Fruit fly (Drosophila melanogaster) S2 (cell line): ENCODE measurements around the gene LysD.
"Not testable (repeated sequence)": the region's sequence is repeated elsewhere in the genome, so short reads cannot be mapped to it uniquely, and the experiment has no call there.

Source experiments
- CG8478 ChIP-seq: fragments of >200 bp; optimal IDR thresholded peaks from 2 replicates; lab custom pipeline; 2018
- CTCF ChIP-seq, 2 experiments: fragments of >200 bp; optimal IDR thresholded peaks; 2 replicates each; lab custom pipeline; 2018

Gene LysD

dm6 chr3L:1211096-1211495 lies at the start of gene LysD:
Gene LysD, minus strand, starts transcription at chr3L:1211196.
- TF ChIP-seq CTCF (optimal IDR thresholded peaks at IDR 0.05; lab: Kevin White, UChicago), result no peak
- TF ChIP-seq CG8478 (lab: Kevin White, UChicago), result no peak

- TF ChIP-seq CG8478 (lab: Kevin White, UChicago), result no peak
- no peak for TF ChIP-seq CTCF (optimal IDR thresholded peaks at IDR 0.05; lab: Kevin White, UChicago)
Measured at dm6 chr3L:1258547-1258946, 47.6 kb upstream of the LysD start.

- TF ChIP-seq CTCF (optimal IDR thresholded peaks at IDR 0.05; lab: Kevin White, UChicago), result no peak
- no peak for TF ChIP-seq CG8478 (lab: Kevin White, UChicago)
Measured at dm6 chr3L:1256061-1256780, 45.2 kb upstream of the LysD start, which contains the start of gene tfc. Gene tfc, plus strand, starts transcription at chr3L:1256449.

- TF ChIP-seq CG8478 (lab: Kevin White, UChicago), result no peak
- TF ChIP-seq CTCF (optimal IDR thresholded peaks at IDR 0.05; lab: Kevin White, UChicago), result no peak
Measured at dm6 chr3L:1251712-1252111, 40.7 kb upstream of the LysD start, which contains the start of the genes CG9130 and CG9133. Gene CG9130, plus strand, starts transcription at chr3L:1252012. Gene CG9133, plus strand, starts transcription at chr3L:1252012.

dm6 chr3L:1250396-1250795 lies 39.4 kb upstream of the LysD start, which contains the start of gene Bfc:
Gene Bfc, plus strand, starts transcription at chr3L:1250696.
- no peak for TF ChIP-seq CTCF (optimal IDR thresholded peaks at IDR 0.05; lab: Kevin White, UChicago)
- no peak for TF ChIP-seq CG8478 (lab: Kevin White, UChicago)

dm6 chr3L:1247627-1248295 lies 36.8 kb upstream of the LysD start, which contains the start of the genes Psf1 and Sac1:
Gene Psf1, minus strand, starts transcription at chr3L:1247677.
Gene Sac1, plus strand, starts transcription at chr3L:1247817.
- TF ChIP-seq CG8478 (lab: Kevin White, UChicago) (no peak), CTCF (optimal IDR thresholded peaks at IDR 0.05; lab: Kevin White, UChicago) (peak; percentile 8 to 30)

- TF ChIP-seq CG8478 (lab: Kevin White, UChicago); CTCF (optimal IDR thresholded peaks at IDR 0.05; lab: Kevin White, UChicago): not testable (repeated sequence)
Measured at dm6 chr3L:1246823-1247222, 35.8 kb upstream of the LysD start, which contains the start of gene CG32318. Gene CG32318, minus strand, starts transcription at chr3L:1246923.

- TF ChIP-seq CG8478 (lab: Kevin White, UChicago); CTCF (optimal IDR thresholded peaks at IDR 0.05; lab: Kevin White, UChicago): not testable (repeated sequence)
Measured at dm6 chr3L:1245810-1246209, 34.8 kb upstream of the LysD start, which contains the start of gene Klp61F. Gene Klp61F, minus strand, starts transcription at chr3L:1245910.

- TF ChIP-seq CG8478 (lab: Kevin White, UChicago), result no peak
Measured at dm6 chr3L:1238219-1238618, 27.2 kb upstream of the LysD start, which contains the start of gene CG9192. Gene CG9192, minus strand, starts transcription at chr3L:1238319.

dm6 chr3L:1235426-1235825 lies 24.4 kb upstream of the LysD start, which contains the start of gene galene:
Gene galene, plus strand, starts transcription at chr3L:1235726.
- TF ChIP-seq CTCF (optimal IDR thresholded peaks at IDR 0.05; lab: Kevin White, UChicago), result no peak
- TF ChIP-seq CG8478 (lab: Kevin White, UChicago), result no peak

- TF ChIP-seq CTCF (optimal IDR thresholded peaks at IDR 0.05; lab: Kevin White, UChicago) (no peak), CG8478 (lab: Kevin White, UChicago) (no peak)
Measured at dm6 chr3L:1233830-1234229, 22.8 kb upstream of the LysD start, which contains the start of gene CG33966. Gene CG33966, plus strand, starts transcription at chr3L:1234130.

- TF ChIP-seq CG8478 (lab: Kevin White, UChicago) (no peak), CTCF (optimal IDR thresholded peaks at IDR 0.05; lab: Kevin White, UChicago) (no peak)
Measured at dm6 chr3L:1232582-1232981, 21.6 kb upstream of the LysD start, which contains the start of gene CG33965. Gene CG33965, plus strand, starts transcription at chr3L:1232882.

- no peak for TF ChIP-seq CG8478 (lab: Kevin White, UChicago)
- TF ChIP-seq CTCF (optimal IDR thresholded peaks at IDR 0.05; lab: Kevin White, UChicago), result no peak
Measured at dm6 chr3L:1227303-1227797, 16.4 kb upstream of the LysD start, which contains the start of gene LysS. Gene LysS, plus strand, starts transcription at chr3L:1227747.

dm6 chr3L:1218596-1218995 lies 7.6 kb upstream of the LysD start, which contains the start of gene LysP:
Gene LysP, minus strand, starts transcription at chr3L:1218696.
- TF ChIP-seq CTCF (optimal IDR thresholded peaks at IDR 0.05; lab: Kevin White, UChicago) (no peak), CG8478 (lab: Kevin White, UChicago) (no peak)
